Fruit fly (Drosophila melanogaster): ENCODE data around the gene RpS14b.

Gene RpS14b

dm6 chrX:7911983-7912630 lies 22.6 kb upstream of the RpS14b start, which contains the start of gene snz:
TSS of gene snz (plus strand) at chrX:7912089.
- TF ChIP-seq Dll (optimal IDR thresholded peaks at IDR 0.05) = no peak
- TF ChIP-seq usp (GFP tag; optimal IDR thresholded peaks at IDR 0.05) = no peak
- TF ChIP-seq CG8478 (optimal IDR thresholded peaks at IDR 0.05) = no peak
- no peak for TF ChIP-seq EcR (GFP tag; optimal IDR thresholded peaks at IDR 0.05)
- no peak for TF ChIP-seq pan (optimal IDR thresholded peaks at IDR 0.05)
- TF ChIP-seq psq (optimal IDR thresholded peaks at IDR 0.05) = no peak

- TF ChIP-seq psq (optimal IDR thresholded peaks at IDR 0.05) (no peak), CG8478 (optimal IDR thresholded peaks at IDR 0.05) (no peak), EcR (GFP tag; optimal IDR thresholded peaks at IDR 0.05) (no peak), Dll (optimal IDR thresholded peaks at IDR 0.05) (no peak), usp (GFP tag; optimal IDR thresholded peaks at IDR 0.05) (no peak), pan (optimal IDR thresholded peaks at IDR 0.05) (no peak)
Observed at dm6 chrX:7920081-7920688, 14.5 kb upstream of the RpS14b start, which contains the start of the genes hdm and Ykt6. TSS of gene hdm (minus strand) at chrX:7920131. TSS of gene Ykt6 (plus strand) at chrX:7920409.

- TF ChIP-seq usp (GFP tag; optimal IDR thresholded peaks at IDR 0.05) (no peak), CG8478 (optimal IDR thresholded peaks at IDR 0.05) (no peak), pan (optimal IDR thresholded peaks at IDR 0.05) (no peak), Dll (optimal IDR thresholded peaks at IDR 0.05) (no peak), EcR (GFP tag; optimal IDR thresholded peaks at IDR 0.05) (no peak)
Observed at dm6 chrX:7923063-7923462, 11.6 kb upstream of the RpS14b start.

dm6 chrX:7924913-7925312 lies 9.8 kb upstream of the RpS14b start:
- TF ChIP-seq pan (optimal IDR thresholded peaks at IDR 0.05) = no peak
- no peak for TF ChIP-seq EcR (GFP tag; optimal IDR thresholded peaks at IDR 0.05)
- no peak for TF ChIP-seq Dll (optimal IDR thresholded peaks at IDR 0.05)
- no peak for TF ChIP-seq usp (GFP tag; optimal IDR thresholded peaks at IDR 0.05)
- no peak for TF ChIP-seq psq (optimal IDR thresholded peaks at IDR 0.05)
- no peak for TF ChIP-seq CG8478 (optimal IDR thresholded peaks at IDR 0.05)

- peak; percentile 0 for TF ChIP-seq CG8478 (optimal IDR thresholded peaks at IDR 0.05)
- peak; percentile 84 for TF ChIP-seq Dll (optimal IDR thresholded peaks at IDR 0.05)
- no peak for TF ChIP-seq usp (GFP tag; optimal IDR thresholded peaks at IDR 0.05)
- no peak for TF ChIP-seq pan (optimal IDR thresholded peaks at IDR 0.05)
- no peak for TF ChIP-seq EcR (GFP tag; optimal IDR thresholded peaks at IDR 0.05)
- no peak for TF ChIP-seq psq (optimal IDR thresholded peaks at IDR 0.05)
Observed at dm6 chrX:7930236-7931027, 4.3 kb upstream of the RpS14b start.

- no peak for TF ChIP-seq usp (GFP tag; optimal IDR thresholded peaks at IDR 0.05)
- TF ChIP-seq psq (optimal IDR thresholded peaks at IDR 0.05) = no peak
- no peak for TF ChIP-seq CG8478 (optimal IDR thresholded peaks at IDR 0.05)
- TF ChIP-seq EcR (GFP tag; optimal IDR thresholded peaks at IDR 0.05) = no peak
- no peak for TF ChIP-seq pan (optimal IDR thresholded peaks at IDR 0.05)
- no peak for TF ChIP-seq Dll (optimal IDR thresholded peaks at IDR 0.05)
Observed at dm6 chrX:7931028-7931549, 3.6 kb upstream of the RpS14b start, which contains the start of gene mahe. TSS of gene mahe (minus strand) at chrX:7931382.

- no peak for TF ChIP-seq pan (optimal IDR thresholded peaks at IDR 0.05)
- TF ChIP-seq EcR (GFP tag; optimal IDR thresholded peaks at IDR 0.05) = no peak
- TF ChIP-seq usp (GFP tag; optimal IDR thresholded peaks at IDR 0.05) = no peak
- TF ChIP-seq CG8478 (optimal IDR thresholded peaks at IDR 0.05) = no peak
- no peak for TF ChIP-seq Dll (optimal IDR thresholded peaks at IDR 0.05)
- TF ChIP-seq psq (optimal IDR thresholded peaks at IDR 0.05) = no peak
Observed at dm6 chrX:7933210-7933915, 1.3 kb upstream of the RpS14b start, which contains the start of the genes Dhdds and RpS14a. TSS of gene Dhdds (minus strand) at chrX:7933351. TSS of gene RpS14a (plus strand) at chrX:7933742.

- TF ChIP-seq EcR (GFP tag; optimal IDR thresholded peaks at IDR 0.05) (no peak), CG8478 (optimal IDR thresholded peaks at IDR 0.05) (no peak), psq (optimal IDR thresholded peaks at IDR 0.05) (no peak), pan (optimal IDR thresholded peaks at IDR 0.05) (no peak), usp (GFP tag; optimal IDR thresholded peaks at IDR 0.05) (no peak), Dll (optimal IDR thresholded peaks at IDR 0.05) (no peak)
Observed at dm6 chrX:7935798-7936572, 1.3 kb downstream of the RpS14b start, which contains the start of gene Ubr3. TSS of gene Ubr3 (plus strand) at chrX:7935896.

dm6 chrX:7937588-7938481 lies 3.1 kb downstream of the RpS14b start:
- TF ChIP-seq usp (GFP tag; optimal IDR thresholded peaks at IDR 0.05) (no peak), CG8478 (optimal IDR thresholded peaks at IDR 0.05) (peak; percentile 34), EcR (GFP tag; optimal IDR thresholded peaks at IDR 0.05) (peak in 1 of 2 experiments; percentile 91), pan (optimal IDR thresholded peaks at IDR 0.05) (no peak), psq (optimal IDR thresholded peaks at IDR 0.05) (no peak)

dm6 chrX:7938482-7938804 lies 3.7 kb downstream of the RpS14b start:
- TF ChIP-seq usp (GFP tag; optimal IDR thresholded peaks at IDR 0.05) (no peak), Dll (optimal IDR thresholded peaks at IDR 0.05) (no peak), pan (optimal IDR thresholded peaks at IDR 0.05) (no peak), EcR (GFP tag; optimal IDR thresholded peaks at IDR 0.05) (no peak), CG8478 (optimal IDR thresholded peaks at IDR 0.05) (no peak), psq (optimal IDR thresholded peaks at IDR 0.05) (no peak)
